Fruit fly (Drosophila melanogaster) whole organism, pupa: ENCODE measurements around the gene asp.

Experiments used
- CG10348 ChIP-seq: fragments of 200-800 bp; sonication (Bioruptor generic); IDR thresholded peaks from 2 replicates; pipeline ENCODE4 v1.3.6; 2022; ENCODE audit warnings: missing biosample characterization, missing genetic modification characterization
- CG12605 ChIP-seq: fragments of 200-800 bp; sonication (Bioruptor generic); IDR thresholded peaks from 2 replicates; pipeline ENCODE4 v1.3.6; 2022; ENCODE audit warnings: missing biosample characterization, missing genetic modification characterization
- CG13204 ChIP-seq: fragments of 200-800 bp; sonication (Bioruptor generic); optimal IDR thresholded peaks from 2 replicates; lab custom pipeline; 2018; ENCODE audit warnings: missing biosample characterization, mild to moderate bottlenecking, missing genetic modification characterization, moderate library complexity
- CG14655 ChIP-seq: fragments of 200-800 bp; sonication (Bioruptor generic); optimal IDR thresholded peaks from 3 replicates; lab custom pipeline; 2017; ENCODE audit warnings: mild to moderate bottlenecking, missing biosample characterization, missing genetic modification reagents, missing genetic modification characterization
- CG15710 ChIP-seq: fragments of 200-800 bp; sonication (Bioruptor generic); optimal IDR thresholded peaks from 2 replicates; lab custom pipeline; 2018; ENCODE audit warnings: missing biosample characterization, mild to moderate bottlenecking, missing genetic modification characterization, moderate library complexity
- CG17806 ChIP-seq: fragments of 200-800 bp; sonication (Bioruptor generic); optimal IDR thresholded peaks from 2 replicates; lab custom pipeline; 2018; ENCODE audit warnings: missing biosample characterization, mild to moderate bottlenecking, missing genetic modification characterization, moderate library complexity
- CG32121 ChIP-seq: fragments of 200-800 bp; sonication (Bioruptor generic); IDR thresholded peaks from 2 replicates; pipeline ENCODE4 v1.3.6; 2022; ENCODE audit warnings: missing biosample characterization, missing genetic modification characterization
- CG34367 ChIP-seq: fragments of 200-800 bp; sonication (Bioruptor generic); optimal IDR thresholded peaks from 2 replicates; lab custom pipeline; 2018; ENCODE audit warnings: missing biosample characterization, mild to moderate bottlenecking, missing genetic modification characterization
- CG4496 ChIP-seq: fragments of 200-800 bp; sonication (Bioruptor generic); IDR thresholded peaks from 3 replicates; pipeline ENCODE4 v1.3.6; 2022; ENCODE audit warnings: missing biosample characterization, missing genetic modification characterization
- CG8159 ChIP-seq: fragments of 200-800 bp; sonication (Bioruptor generic); optimal IDR thresholded peaks from 3 replicates; lab custom pipeline; 2018; ENCODE audit warnings: missing biosample characterization, mild to moderate bottlenecking, missing genetic modification characterization, moderate library complexity
- CG8301 ChIP-seq: fragments of 200-800 bp; sonication (Bioruptor generic); optimal IDR thresholded peaks from 2 replicates; lab custom pipeline; 2018; ENCODE audit warnings: missing biosample characterization, mild to moderate bottlenecking, missing genetic modification characterization
- CG9948 ChIP-seq: fragments of 200-800 bp; sonication (Bioruptor generic); optimal IDR thresholded peaks from 2 replicates; lab custom pipeline; 2018; ENCODE audit warnings: missing biosample characterization, mild to moderate bottlenecking, missing genetic modification characterization, moderate library complexity
- D1 ChIP-seq: fragments of 200-800 bp; sonication (Bioruptor generic); optimal IDR thresholded peaks from 2 replicates; lab custom pipeline; 2018; ENCODE audit warnings: missing biosample characterization, mild to moderate bottlenecking, missing genetic modification characterization, moderate library complexity
- EcR ChIP-seq: fragments of 200-800 bp; sonication (Bioruptor generic); optimal IDR thresholded peaks from 3 replicates; lab custom pipeline; 2019; ENCODE audit warnings: missing biosample characterization, missing genetic modification characterization, mild to moderate bottlenecking, moderate library complexity, missing genetic modification reagents
- Ets98B ChIP-seq: fragments of 200-800 bp; sonication (Bioruptor generic); IDR thresholded peaks from 2 replicates; pipeline ENCODE4 v1.3.6; 2022; ENCODE audit warnings: missing biosample characterization, missing genetic modification characterization
- Pif1A ChIP-seq: fragments of 200-800 bp; sonication (Bioruptor generic); optimal IDR thresholded peaks from 3 replicates; lab custom pipeline; 2016; ENCODE audit warnings: missing biosample characterization, missing genetic modification characterization
- Pif1B ChIP-seq: fragments of 200-800 bp; sonication (Bioruptor generic); optimal IDR thresholded peaks from 3 replicates; lab custom pipeline; 2016; ENCODE audit warnings: missing biosample characterization, missing genetic modification characterization
- Snoo ChIP-seq: fragments of 200-800 bp; sonication (Bioruptor generic); optimal IDR thresholded peaks from 3 replicates; lab custom pipeline; 2017; ENCODE audit warnings: missing biosample characterization, mild to moderate bottlenecking, missing genetic modification characterization, inconsistent platforms
- fd96Ca ChIP-seq: fragments of 200-800 bp; sonication (Bioruptor generic); IDR thresholded peaks from 3 replicates; pipeline ENCODE4 v1.3.6; 2022; ENCODE audit warnings: missing biosample characterization, missing genetic modification characterization
- gl ChIP-seq: fragments of 200-800 bp; sonication (Bioruptor generic); optimal IDR thresholded peaks from 2 replicates; lab custom pipeline; 2018; ENCODE audit warnings: missing biosample characterization, mild to moderate bottlenecking, missing genetic modification characterization
- rn ChIP-seq: fragments of 200-800 bp; sonication (Bioruptor generic); IDR thresholded peaks from 2 replicates; pipeline ENCODE4 v1.3.6; 2022; ENCODE audit warnings: missing biosample characterization, missing genetic modification characterization

Gene asp

DNA sequence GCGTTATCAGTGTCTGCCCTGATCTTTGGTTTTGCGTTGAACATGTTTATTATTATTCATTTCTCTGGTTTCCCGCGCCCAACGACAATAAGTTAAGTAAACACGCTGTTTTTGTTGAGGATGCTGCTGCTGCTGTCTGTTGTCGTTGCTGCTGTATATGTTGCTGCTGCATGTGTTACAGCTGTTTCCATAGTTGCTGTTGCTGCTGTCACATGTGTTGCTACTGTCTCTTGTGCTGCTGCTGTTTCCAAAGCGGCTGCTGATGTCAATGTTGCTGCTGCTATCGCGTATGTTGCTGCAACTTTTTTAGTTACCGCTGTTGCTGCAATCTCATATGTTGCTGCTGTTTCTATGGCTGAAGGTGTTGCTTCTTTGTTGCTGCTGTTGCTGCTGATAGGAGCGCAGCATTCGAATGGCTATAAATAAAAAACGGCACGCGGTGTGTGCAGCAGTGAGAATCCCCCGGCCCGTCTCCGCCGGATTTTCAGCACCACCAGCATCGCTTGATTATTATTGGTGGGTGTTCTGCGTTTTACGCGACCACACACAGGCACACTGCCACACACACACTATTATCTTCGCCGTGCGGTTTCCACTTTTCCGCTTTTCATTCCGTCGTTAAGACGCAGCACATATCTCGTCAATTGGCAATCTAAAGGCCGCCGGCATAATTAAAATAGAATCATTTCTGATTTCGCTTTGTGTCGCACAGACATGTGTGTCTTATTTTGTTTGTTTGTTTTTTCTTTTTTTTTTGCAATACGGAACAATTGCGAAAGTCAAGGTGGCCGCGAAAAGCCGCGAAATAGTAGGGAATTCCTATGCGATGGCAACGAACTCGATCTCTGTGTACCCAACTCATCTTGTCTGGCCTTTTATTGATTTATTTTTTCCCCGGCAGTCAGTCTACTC is 32.9 kb upstream of the asp start:
- TF ChIP-seq CG13204 (GFP tag; lab: Kevin White, UChicago) (no peak), Pif1B (GFP tag; lab: Kevin White, UChicago) (no peak), CG17806 (tag; lab: Kevin White, UChicago) (no peak), CG8159 (no peak), CG4496 (GFP tag; lab: Robert Waterston, UW) (peak; percentile 45; the same call in 2 of the 3 replicates), D1 (tag; lab: Kevin White, UChicago) (no peak), CG32121 (peak; percentile 71), CG34367 (no peak), gl (tag; lab: Kevin White, UChicago) (no peak), Ets98B (GFP tag; lab: Robert Waterston, UW) (no peak), rn (GFP tag; lab: Robert Waterston, UW) (no peak), Pif1A (GFP tag; lab: Kevin White, UChicago) (no peak), EcR (GFP tag; lab: Kevin White, UChicago) (peak; percentile 47), CG8301 (tag; lab: Kevin White, UChicago) (peak; percentile 16), fd96Ca (peak; percentile 69; the same call in 2 of the 3 replicates), CG14655 (GFP tag; lab: Kevin White, UChicago) (peak; percentile 48), CG15710 (tag; lab: Kevin White, UChicago) (no peak), CG10348 (GFP tag; lab: Robert Waterston, UW) (no peak), CG9948 (tag; lab: Kevin White, UChicago) (no peak), CG12605 (GFP tag; lab: Robert Waterston, UW) (no peak), Snoo (tag; lab: Kevin White, UChicago) (no peak)
- TF ChIP-seq, all 21 proteins: peak for 6

DNA sequence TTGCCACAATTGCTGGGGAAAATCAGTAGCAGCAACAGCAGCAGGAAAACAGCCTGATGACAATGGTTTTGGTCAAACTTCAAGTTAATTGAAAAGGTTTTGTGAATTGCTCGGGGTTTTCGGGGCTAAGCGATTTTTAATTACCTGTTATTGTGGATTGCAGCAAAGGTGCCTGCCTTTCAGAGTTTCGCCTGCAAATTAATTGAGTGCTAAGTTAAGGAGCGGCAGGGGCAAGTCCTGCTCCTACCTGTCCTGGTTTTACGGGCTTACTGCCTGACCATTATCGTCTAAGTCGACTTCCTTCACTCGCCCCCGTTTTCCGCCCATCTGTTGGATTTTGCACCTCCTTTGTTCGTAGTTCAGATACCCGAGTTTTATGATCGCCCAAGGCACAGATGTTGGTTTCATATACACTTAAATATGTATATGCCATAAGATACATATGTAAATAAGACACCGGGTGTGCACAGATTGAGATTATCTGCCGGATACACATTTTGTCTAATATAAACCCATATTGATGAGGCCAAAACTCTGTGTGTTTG is 27.2 kb upstream of the asp start:
- no peak for TF ChIP-seq CG15710 (tag; lab: Kevin White, UChicago)
- TF ChIP-seq gl (tag; lab: Kevin White, UChicago) = no peak

DNA sequence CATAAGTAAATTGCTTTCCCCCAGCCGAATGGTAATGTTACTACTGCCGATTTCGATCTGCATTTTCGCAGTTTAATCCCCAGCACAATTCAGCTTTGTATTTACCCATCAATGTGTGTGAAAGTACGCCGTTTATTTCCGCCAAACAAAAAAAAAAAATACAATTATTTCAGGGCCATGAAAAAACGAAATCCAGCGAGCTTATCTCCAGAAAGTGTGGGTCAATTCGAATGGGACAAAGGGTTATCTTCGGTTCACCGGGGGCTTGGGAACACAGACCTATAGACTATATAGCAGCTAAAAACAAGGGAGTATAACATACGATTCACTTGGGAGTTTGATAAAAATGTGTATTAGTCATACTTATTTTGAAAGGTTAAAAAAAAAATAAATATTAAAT is 26.6 kb upstream of the asp start:
- TF ChIP-seq CG32121 (no peak), Pif1B (GFP tag; lab: Kevin White, UChicago) (no peak), CG13204 (GFP tag; lab: Kevin White, UChicago) (no peak), CG8301 (tag; lab: Kevin White, UChicago) (no peak), D1 (tag; lab: Kevin White, UChicago) (no peak), rn (GFP tag; lab: Robert Waterston, UW) (no peak), CG9948 (tag; lab: Kevin White, UChicago) (no peak), Ets98B (GFP tag; lab: Robert Waterston, UW) (no peak), EcR (GFP tag; lab: Kevin White, UChicago) (no peak), CG8159 (no peak), CG14655 (GFP tag; lab: Kevin White, UChicago) (no peak), CG4496 (GFP tag; lab: Robert Waterston, UW) (no peak), fd96Ca (no peak), CG17806 (tag; lab: Kevin White, UChicago) (no peak), Pif1A (GFP tag; lab: Kevin White, UChicago) (no peak), Snoo (tag; lab: Kevin White, UChicago) (no peak), gl (tag; lab: Kevin White, UChicago) (no peak), CG12605 (GFP tag; lab: Robert Waterston, UW) (no peak), CG10348 (GFP tag; lab: Robert Waterston, UW) (no peak)

DNA sequence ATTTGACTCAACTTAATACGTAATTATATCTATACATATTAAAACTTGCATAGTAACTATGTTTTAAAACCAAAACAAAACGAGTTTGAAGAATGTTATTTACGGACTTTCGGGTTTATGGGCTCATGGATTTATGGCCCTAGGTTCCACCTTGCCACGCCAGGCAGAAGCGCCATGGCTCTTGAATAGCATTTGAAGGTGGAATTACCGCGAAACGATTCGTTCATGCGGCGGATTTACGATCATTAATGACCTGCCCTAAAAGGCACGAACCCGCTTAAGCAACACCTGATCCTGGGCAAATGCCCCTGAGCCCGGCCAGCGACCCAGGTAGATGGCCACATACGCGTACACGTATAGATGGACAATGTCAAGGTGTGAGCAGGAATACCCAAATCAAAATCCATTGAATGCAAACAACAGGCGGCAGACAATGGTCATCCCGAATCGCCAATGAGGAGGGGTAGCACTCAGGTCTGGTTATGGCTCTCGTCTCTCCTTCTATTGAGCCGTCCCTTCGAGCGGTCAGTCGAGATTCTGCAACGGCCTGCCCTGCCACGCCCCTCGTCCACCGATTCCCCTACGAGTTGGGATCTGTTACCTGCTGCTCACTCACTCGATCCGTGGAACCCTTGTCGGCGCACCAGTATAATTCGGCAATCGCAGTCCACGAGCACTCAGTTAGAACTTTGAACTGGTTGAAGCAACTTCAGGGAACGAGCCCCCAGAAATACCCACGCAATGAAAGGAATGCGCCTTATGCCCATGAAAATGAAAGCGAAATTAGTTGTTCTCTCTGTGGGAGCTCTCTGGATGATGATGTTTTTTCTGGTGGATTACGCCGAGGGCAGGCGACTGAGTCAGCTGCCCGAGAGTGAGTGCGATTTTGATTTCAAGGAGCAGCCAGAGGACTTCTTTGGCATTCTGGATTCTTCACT is 4.3 kb upstream of the asp start, which contains the start of gene tld:
Gene tld (plus strand): TSS at position 677 of the 938 bp plus-strand sequence.
- TF ChIP-seq fd96Ca = no peak
- no peak for TF ChIP-seq gl (tag; lab: Kevin White, UChicago)
- no peak for TF ChIP-seq CG32121
- no peak for TF ChIP-seq CG15710 (tag; lab: Kevin White, UChicago)
- no peak for TF ChIP-seq rn (GFP tag; lab: Robert Waterston, UW)

DNA sequence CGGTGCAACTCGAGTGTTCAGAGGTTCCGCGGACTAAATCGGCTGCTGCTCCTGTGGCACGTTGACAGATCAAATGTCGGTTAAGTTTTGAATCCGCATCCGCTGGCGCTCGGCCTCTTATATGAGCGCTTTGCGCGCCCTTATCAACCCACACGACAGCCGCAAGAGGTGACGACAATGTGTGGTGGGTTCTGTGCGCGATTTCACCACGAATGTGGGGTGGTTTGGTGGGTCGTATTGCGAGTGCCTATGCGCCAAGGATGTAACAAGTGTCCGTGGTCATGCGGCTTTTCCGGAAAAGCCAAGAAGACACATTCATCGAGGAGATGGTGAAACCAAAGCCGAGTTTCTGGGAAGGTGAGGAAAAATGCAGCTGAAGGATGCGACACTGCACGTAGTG is 11.3 kb downstream of the asp start, which contains the start of gene AstA:
Gene AstA (minus strand): TSS at position 101 of the 400 bp plus-strand sequence.
- TF ChIP-seq CG9948 (tag; lab: Kevin White, UChicago) (no peak), CG34367 (no peak), fd96Ca (no peak), CG8159 (no peak), D1 (tag; lab: Kevin White, UChicago) (no peak), Pif1B (GFP tag; lab: Kevin White, UChicago) (no peak), CG12605 (GFP tag; lab: Robert Waterston, UW) (no peak), Snoo (tag; lab: Kevin White, UChicago) (no peak), Pif1A (GFP tag; lab: Kevin White, UChicago) (no peak), CG14655 (GFP tag; lab: Kevin White, UChicago) (no peak), rn (GFP tag; lab: Robert Waterston, UW) (no peak), Ets98B (GFP tag; lab: Robert Waterston, UW) (no peak), CG17806 (tag; lab: Kevin White, UChicago) (no peak), CG13204 (GFP tag; lab: Kevin White, UChicago) (no peak), gl (tag; lab: Kevin White, UChicago) (no peak), CG4496 (GFP tag; lab: Robert Waterston, UW) (no peak), CG15710 (tag; lab: Kevin White, UChicago) (no peak)
